Worm (Caenorhabditis elegans) whole organism, L3 larva: ENCODE measurements around the gene glb-6.
A peak's percentile ranks its signal among the peaks of the same experiment; 100 is the strongest.

Experiments
- eor-1 ChIP-seq, 2 experiments: fragments of 150-350 bp; optimal IDR thresholded peaks; 2 replicates each; lab custom pipeline; 2014 to 2018; ENCODE audit warnings: missing biosample characterization in 2 of 2, missing genetic modification characterization in 2 of 2
- fkh-10 ChIP-seq: sonication (generic microtip); optimal IDR thresholded peaks from 2 replicates; lab custom pipeline; 2017; ENCODE audit warnings: missing biosample characterization, missing genetic modification reagents, missing genetic modification characterization
- fos-1 ChIP-seq: fragments of 150-350 bp; optimal IDR thresholded peaks from 2 replicates; lab custom pipeline; 2014; ENCODE audit warnings: missing biosample characterization, missing genetic modification characterization
- lin-15B ChIP-seq: fragments of 150-350 bp; optimal IDR thresholded peaks from 2 replicates; lab custom pipeline; 2014; ENCODE audit warnings: missing biosample characterization, missing genetic modification characterization
- nfya-1 ChIP-seq: sonication (generic microtip); optimal IDR thresholded peaks from 2 replicates; lab custom pipeline; 2017; ENCODE audit warnings: missing genetic modification characterization, mild to moderate bottlenecking, missing compliant biosample characterization, antibody characterized with exemption, moderate library complexity; ENCODE audit not compliant: insufficient read depth
- nhr-12 ChIP-seq: fragments of 150-350 bp; optimal IDR thresholded peaks from 2 replicates; lab custom pipeline; 2014; ENCODE audit warnings: missing biosample characterization, missing genetic modification characterization
- nhr-237 ChIP-seq: fragments of 150-350 bp; optimal IDR thresholded peaks from 2 replicates; lab custom pipeline; 2014; ENCODE audit warnings: missing biosample characterization, missing genetic modification characterization
- nhr-76 ChIP-seq: fragments of 150-350 bp; sonication (generic microtip); optimal IDR thresholded peaks from 5 replicates; lab custom pipeline; 2014; ENCODE audit warnings: missing biosample characterization, missing genetic modification characterization
- snpc-4 ChIP-seq: fragments of 150-350 bp; optimal IDR thresholded peaks from 2 replicates; lab custom pipeline; 2014; ENCODE audit warnings: missing biosample characterization, missing genetic modification characterization
- zag-1 ChIP-seq: fragments of 150-350 bp; optimal IDR thresholded peaks from 2 replicates; lab custom pipeline; 2014; ENCODE audit warnings: missing biosample characterization, missing genetic modification characterization
- ztf-11 ChIP-seq: fragments of 150-350 bp; optimal IDR thresholded peaks from 2 replicates; lab custom pipeline; 2014; ENCODE audit warnings: missing biosample characterization, missing genetic modification characterization
- ztf-4 ChIP-seq: fragments of 150-350 bp; optimal IDR thresholded peaks from 2 replicates; lab custom pipeline; 2014; ENCODE audit warnings: missing biosample characterization, missing genetic modification characterization

DNA sequence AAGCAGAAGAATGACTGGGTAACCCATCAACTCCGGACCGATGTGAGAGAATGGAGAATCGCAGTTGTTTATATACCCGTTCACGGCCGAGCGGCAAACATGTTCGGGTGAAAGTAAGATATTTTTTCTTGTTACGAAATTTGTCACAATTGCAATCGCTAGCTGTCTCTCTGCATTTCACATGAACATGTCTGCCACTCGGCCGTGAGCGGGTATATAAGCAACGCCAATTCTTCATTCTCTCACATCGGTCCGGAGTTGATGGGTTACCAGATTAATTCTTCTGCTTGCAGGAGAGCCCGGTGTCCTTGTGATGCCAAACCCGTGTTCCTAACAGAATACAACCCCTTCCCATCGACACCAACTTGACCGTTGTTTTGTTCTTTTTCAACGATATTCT is 16.7 kb upstream of the glb-6 start:
- TF ChIP-seq nfya-1 (tag; lab: Kevin White, UChicago), result no peak
- no peak for TF ChIP-seq zag-1 (tag; lab: Kevin White, UChicago)
- no peak for TF ChIP-seq lin-15B (tag; lab: Kevin White, UChicago)
- no peak for TF ChIP-seq ztf-4 (tag; lab: Kevin White, UChicago)
- TF ChIP-seq fos-1 (tag; lab: Kevin White, UChicago), result no peak
- no peak for TF ChIP-seq ztf-11 (tag; lab: Kevin White, UChicago)
- TF ChIP-seq nhr-76, result no peak
- no peak for TF ChIP-seq nhr-237 (tag; lab: Kevin White, UChicago)
- TF ChIP-seq fkh-10 (GFP tag; lab: Kevin White, UChicago), result no peak
- TF ChIP-seq snpc-4, result peak; percentile 96
- TF ChIP-seq eor-1 (tag; optimal IDR thresholded peaks at IDR 0.05; lab: Kevin White, UChicago), result no peak
- TF ChIP-seq nhr-12, result no peak
